Fruit fly (Drosophila melanogaster): Measurements from ENCODE around the gene pie.

DNA sequence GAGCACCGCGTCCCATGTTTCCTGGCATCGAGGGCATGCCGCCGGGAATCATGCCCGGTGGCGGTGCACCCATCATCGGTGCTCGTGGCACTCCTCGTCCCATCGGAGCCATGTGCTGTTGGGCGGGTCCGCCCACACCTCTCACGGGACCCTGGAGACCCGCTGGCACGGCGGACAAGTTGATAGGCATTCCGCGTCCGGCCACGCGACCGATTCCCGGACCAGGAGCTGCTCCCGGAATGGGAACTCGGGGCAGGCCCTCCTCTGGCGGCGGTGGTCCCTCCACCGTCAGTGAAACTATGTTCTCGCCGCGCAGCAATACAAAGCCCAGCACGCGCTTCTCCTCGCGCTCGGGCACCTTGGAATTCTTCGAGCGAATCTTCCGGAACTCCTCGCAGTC is 3.0 kb upstream of the pie start:
- TF ChIP-seq CG32121 (GFP tag; IDR thresholded peaks at IDR 0.05) (no peak), gl (tag; optimal IDR thresholded peaks at IDR 0.05) (no peak), CG17806 (tag; optimal IDR thresholded peaks at IDR 0.05) (no peak), EcR (GFP tag; optimal IDR thresholded peaks at IDR 0.05) (no peak), CG9948 (tag; optimal IDR thresholded peaks at IDR 0.05) (no peak), Pif1B (GFP tag; optimal IDR thresholded peaks at IDR 0.05) (no peak), rn (GFP tag; IDR thresholded peaks at IDR 0.05) (no peak), D1 (tag; optimal IDR thresholded peaks at IDR 0.05) (no peak), Snoo (tag; optimal IDR thresholded peaks at IDR 0.05) (no peak)

Measured in whole organism, pupa.